Fruit fly (Drosophila melanogaster) whole organism, pupa: ENCODE measurements around the gene Aldh.

ENCODE experiments used
- CG12605 ChIP-seq: fragments of 200-800 bp; sonication (Bioruptor generic); IDR thresholded peaks from 2 replicates; pipeline ENCODE4 v1.3.6; 2022; ENCODE audit warnings: missing biosample characterization, missing genetic modification characterization
- CG13204 ChIP-seq: fragments of 200-800 bp; sonication (Bioruptor generic); optimal IDR thresholded peaks from 2 replicates; lab custom pipeline; 2018; ENCODE audit warnings: missing biosample characterization, mild to moderate bottlenecking, missing genetic modification characterization, moderate library complexity
- CG15710 ChIP-seq: fragments of 200-800 bp; sonication (Bioruptor generic); optimal IDR thresholded peaks from 2 replicates; lab custom pipeline; 2018; ENCODE audit warnings: missing biosample characterization, mild to moderate bottlenecking, missing genetic modification characterization, moderate library complexity
- CG32121 ChIP-seq: fragments of 200-800 bp; sonication (Bioruptor generic); IDR thresholded peaks from 2 replicates; pipeline ENCODE4 v1.3.6; 2022; ENCODE audit warnings: missing biosample characterization, missing genetic modification characterization
- CG34367 ChIP-seq: fragments of 200-800 bp; sonication (Bioruptor generic); optimal IDR thresholded peaks from 2 replicates; lab custom pipeline; 2018; ENCODE audit warnings: missing biosample characterization, mild to moderate bottlenecking, missing genetic modification characterization
- CG4496 ChIP-seq: fragments of 200-800 bp; sonication (Bioruptor generic); IDR thresholded peaks from 3 replicates; pipeline ENCODE4 v1.3.6; 2022; ENCODE audit warnings: missing biosample characterization, missing genetic modification characterization
- CG8301 ChIP-seq: fragments of 200-800 bp; sonication (Bioruptor generic); optimal IDR thresholded peaks from 2 replicates; lab custom pipeline; 2018; ENCODE audit warnings: missing biosample characterization, mild to moderate bottlenecking, missing genetic modification characterization
- CG9948 ChIP-seq: fragments of 200-800 bp; sonication (Bioruptor generic); optimal IDR thresholded peaks from 2 replicates; lab custom pipeline; 2018; ENCODE audit warnings: missing biosample characterization, mild to moderate bottlenecking, missing genetic modification characterization, moderate library complexity
- D1 ChIP-seq: fragments of 200-800 bp; sonication (Bioruptor generic); optimal IDR thresholded peaks from 2 replicates; lab custom pipeline; 2018; ENCODE audit warnings: missing biosample characterization, mild to moderate bottlenecking, missing genetic modification characterization, moderate library complexity
- EcR ChIP-seq: fragments of 200-800 bp; sonication (Bioruptor generic); optimal IDR thresholded peaks from 3 replicates; lab custom pipeline; 2019; ENCODE audit warnings: missing biosample characterization, missing genetic modification characterization, mild to moderate bottlenecking, moderate library complexity, missing genetic modification reagents
- fd96Ca ChIP-seq: fragments of 200-800 bp; sonication (Bioruptor generic); IDR thresholded peaks from 3 replicates; pipeline ENCODE4 v1.3.6; 2022; ENCODE audit warnings: missing biosample characterization, missing genetic modification characterization
- rn ChIP-seq: fragments of 200-800 bp; sonication (Bioruptor generic); IDR thresholded peaks from 2 replicates; pipeline ENCODE4 v1.3.6; 2022; ENCODE audit warnings: missing biosample characterization, missing genetic modification characterization

- TF ChIP-seq D1 (tag; lab: Kevin White, UChicago) (no peak), EcR (GFP tag; lab: Kevin White, UChicago) (no peak), CG13204 (GFP tag; lab: Kevin White, UChicago) (no peak), CG4496 (GFP tag; lab: Robert Waterston, UW) (no peak), CG8301 (no peak), fd96Ca (no peak), rn (GFP tag; lab: Robert Waterston, UW) (no peak), CG9948 (tag; lab: Kevin White, UChicago) (no peak), CG34367 (tag; lab: Kevin White, UChicago) (no peak), CG32121 (no peak), CG12605 (GFP tag; lab: Robert Waterston, UW) (no peak), CG15710 (tag; lab: Kevin White, UChicago) (no peak)
Observed at dm6 chr2L:9400153-9400552, 13.0 kb downstream of the Aldh start.
